Fruit fly (Drosophila melanogaster) whole organism, wandering third instar larva: ENCODE data around the gene Alms1b.

Experiments used
- Abd-B ChIP-seq: fragments of >200 bp; optimal IDR thresholded peaks from 2 replicates; lab custom pipeline; 2017; ENCODE audit warnings: missing biosample characterization, missing genetic modification characterization
- CG9705 ChIP-seq: fragments of 200-800 bp; sonication (Bioruptor generic); optimal IDR thresholded peaks from 2 replicates; lab custom pipeline; 2018; ENCODE audit warnings: missing biosample characterization, mild to moderate bottlenecking, missing genetic modification characterization
- CrebA ChIP-seq: fragments of 200-800 bp; sonication (Bioruptor generic); optimal IDR thresholded peaks from 2 replicates; lab custom pipeline; 2016; ENCODE audit warnings: missing biosample characterization, mild to moderate bottlenecking, missing genetic modification characterization, borderline replicate concordance
- Dif ChIP-seq: fragments of 200-275, 200-300 bp; sonication (Bioruptor generic); optimal IDR thresholded peaks from 2 replicates; lab custom pipeline; 2018; ENCODE audit warnings: missing biosample characterization, missing genetic modification characterization; ENCODE audit not compliant: partially characterized antibody
- HLH106 ChIP-seq: fragments of 200-800 bp; optimal IDR thresholded peaks from 3 replicates; lab custom pipeline; 2019; ENCODE audit warnings: missing biosample characterization, mild to moderate bottlenecking, missing genetic modification characterization, moderate library complexity
- Hnf4 ChIP-seq: fragments of 200-800 bp; sonication (Bioruptor generic); optimal IDR thresholded peaks from 2 replicates; lab custom pipeline; 2016; ENCODE audit warnings: missing biosample characterization, mild to moderate bottlenecking, missing genetic modification characterization
- Hr78 ChIP-seq: fragments of >200 bp; optimal IDR thresholded peaks from 2 replicates; lab custom pipeline; 2017; ENCODE audit warnings: missing biosample characterization, missing genetic modification characterization
- Hr83 ChIP-seq: fragments of 200-300 bp; sonication (Bioruptor generic); optimal IDR thresholded peaks from 2 replicates; lab custom pipeline; 2016; ENCODE audit warnings: missing biosample characterization, mild to moderate bottlenecking, missing genetic modification characterization, moderate library complexity; ENCODE audit not compliant: poor library complexity, severe bottlenecking
- Jra ChIP-seq: sonication (Bioruptor generic); optimal IDR thresholded peaks from 2 replicates; lab custom pipeline; 2016; ENCODE audit warnings: missing biosample characterization, missing genetic modification characterization
- Mio ChIP-seq: sonication (Bioruptor generic); optimal IDR thresholded peaks from 2 replicates; lab custom pipeline; 2016; ENCODE audit warnings: missing biosample characterization, missing genetic modification characterization
- Myc ChIP-seq: fragments of >200 bp; optimal IDR thresholded peaks from 2 replicates; lab custom pipeline; 2017
- N ChIP-seq: fragments of >200 bp; optimal IDR thresholded peaks from 2 replicates; lab custom pipeline; 2018; ENCODE audit warnings: missing biosample characterization, missing external identifiers, missing genetic modification characterization
- OdsH ChIP-seq: fragments of 200-800 bp; sonication (Bioruptor generic); optimal IDR thresholded peaks from 2 replicates; lab custom pipeline; 2016; ENCODE audit warnings: missing biosample characterization, mild to moderate bottlenecking, missing genetic modification characterization
- Rel ChIP-seq, 2 experiments: fragments of 200-800 bp; sonication (Bioruptor generic) in 1 of 2; optimal IDR thresholded peaks; 2 replicates in 1 of 2; 3 replicates in 1 of 2; lab custom pipeline; 2016 to 2019; ENCODE audit warnings: mild to moderate bottlenecking in 2 of 2, missing biosample characterization in 2 of 2, missing genetic modification characterization in 2 of 2, moderate library complexity in 1 of 2
- Sp1 ChIP-seq: fragments of 200-800 bp; sonication (Bioruptor generic); optimal IDR thresholded peaks from 3 replicates; lab custom pipeline; 2019; ENCODE audit warnings: missing biosample characterization, mild to moderate bottlenecking, missing genetic modification characterization, moderate library complexity
- Vsx2 ChIP-seq: fragments of 200-300, 225-300 bp; sonication (Bioruptor generic); optimal IDR thresholded peaks from 2 replicates; lab custom pipeline; 2018; ENCODE audit warnings: missing biosample characterization, missing genetic modification characterization; ENCODE audit not compliant: partially characterized antibody
- brk ChIP-seq: fragments of 200-800 bp; sonication (Bioruptor generic); optimal IDR thresholded peaks from 2 replicates; lab custom pipeline; 2016; ENCODE audit warnings: missing biosample characterization, mild to moderate bottlenecking, missing genetic modification characterization
- dl ChIP-seq, 2 experiments: fragments of 175-275, 200-275 bp in 1 of 2; fragments of 200-275 bp in 1 of 2; sonication (Bioruptor generic); optimal IDR thresholded peaks; lab custom pipeline; 2018; ENCODE audit warnings: mild to moderate bottlenecking in 2 of 2, missing biosample characterization in 2 of 2, missing genetic modification characterization in 2 of 2, moderate library complexity in 2 of 2; ENCODE audit not compliant: partially characterized antibody in 2 of 2, insufficient read depth in 1 of 2
- dsf ChIP-seq: sonication (Bioruptor generic); optimal IDR thresholded peaks from 2 replicates; lab custom pipeline; 2016; ENCODE audit warnings: missing biosample characterization, missing genetic modification characterization, borderline replicate concordance
- ey ChIP-seq: fragments of 200-800 bp; sonication (Bioruptor generic); optimal IDR thresholded peaks from 2 replicates; lab custom pipeline; 2016; ENCODE audit warnings: missing biosample characterization, missing genetic modification characterization
- foxo ChIP-seq, 2 experiments: fragments of 200-800 bp; sonication (Bioruptor generic); optimal IDR thresholded peaks; 2 replicates in 1 of 2; 3 replicates in 1 of 2; lab custom pipeline; 2016 to 2017; ENCODE audit warnings: missing biosample characterization in 2 of 2, missing genetic modification characterization in 2 of 2
- fru ChIP-seq: fragments of 200-800 bp; sonication (Bioruptor generic); optimal IDR thresholded peaks from 3 replicates; lab custom pipeline; 2016; ENCODE audit warnings: missing biosample characterization, mild to moderate bottlenecking, missing genetic modification characterization
- h ChIP-seq: fragments of 200-800 bp; sonication (Bioruptor generic); optimal IDR thresholded peaks from 3 replicates; lab custom pipeline; 2016; ENCODE audit warnings: missing biosample characterization, mild to moderate bottlenecking, missing genetic modification characterization
- jim ChIP-seq: fragments of 175-275, 200-325 bp; sonication (Bioruptor generic); optimal IDR thresholded peaks from 2 replicates; lab custom pipeline; 2016; ENCODE audit warnings: missing biosample characterization, mild to moderate bottlenecking, missing genetic modification characterization
- psq ChIP-seq: fragments of 200-800 bp; sonication (Bioruptor generic); optimal IDR thresholded peaks from 3 replicates; lab custom pipeline; 2017; ENCODE audit warnings: missing biosample characterization, mild to moderate bottlenecking, missing genetic modification characterization, moderate library complexity
- rgr ChIP-seq: fragments of 200-800 bp; sonication (Bioruptor generic); optimal IDR thresholded peaks from 3 replicates; lab custom pipeline; 2016; ENCODE audit warnings: missing biosample characterization, mild to moderate bottlenecking, missing genetic modification characterization
- sage ChIP-seq: fragments of 200-800 bp; sonication (Bioruptor generic); optimal IDR thresholded peaks from 2 replicates; lab custom pipeline; 2016; ENCODE audit warnings: missing biosample characterization, mild to moderate bottlenecking, missing genetic modification characterization
- sv ChIP-seq: fragments of 200-800 bp; sonication (Bioruptor generic); optimal IDR thresholded peaks from 3 replicates; lab custom pipeline; 2016; ENCODE audit warnings: missing biosample characterization, missing genetic modification characterization
- woc ChIP-seq: sonication (Bioruptor generic); optimal IDR thresholded peaks from 2 replicates; lab custom pipeline; 2016; ENCODE audit warnings: missing biosample characterization, mild to moderate bottlenecking, missing genetic modification characterization

Gene Alms1b

dm6 chrX:4654397-4654796 lies 23.7 kb upstream of the Alms1b start, which contains the start of gene CG15473:
Gene CG15473, minus strand, starts transcription at chrX:4654497.
- TF ChIP-seq woc (GFP tag; lab: Kevin White, UChicago) = no peak
- TF ChIP-seq h = no peak
- no peak for TF ChIP-seq brk (GFP tag; lab: Kevin White, UChicago)
- no peak for TF ChIP-seq CrebA (GFP tag; lab: Kevin White, UChicago)
- no peak for TF ChIP-seq fru (GFP tag; lab: Kevin White, UChicago)
- TF ChIP-seq Mio (GFP tag; lab: Kevin White, UChicago) = no peak
- TF ChIP-seq sage (GFP tag; lab: Kevin White, UChicago) = no peak
- no peak for TF ChIP-seq Hnf4 (GFP tag; lab: Kevin White, UChicago)
- no peak for TF ChIP-seq jim (GFP tag; lab: Kevin White, UChicago)
- TF ChIP-seq dsf (GFP tag; lab: Kevin White, UChicago) = no peak
- no peak for TF ChIP-seq Dif (GFP tag; lab: Kevin White, UChicago)
- TF ChIP-seq Hr83 (GFP tag; lab: Kevin White, UChicago) = no peak
- TF ChIP-seq Vsx2 = no peak
- no peak for TF ChIP-seq ey (GFP tag; lab: Kevin White, UChicago)
- TF ChIP-seq Sp1 (GFP tag; lab: Kevin White, UChicago) = no peak

dm6 chrX:4649751-4650150 lies 19.0 kb upstream of the Alms1b start, which contains the start of the genes Cbp80 and Torsin:
Gene Cbp80, plus strand, starts transcription at chrX:4650015.
Gene Torsin, minus strand, starts transcription at chrX:4650032.
- TF ChIP-seq sage (GFP tag; lab: Kevin White, UChicago) (no peak), rgr (GFP tag; lab: Kevin White, UChicago) (peak; percentile 54)

DNA sequence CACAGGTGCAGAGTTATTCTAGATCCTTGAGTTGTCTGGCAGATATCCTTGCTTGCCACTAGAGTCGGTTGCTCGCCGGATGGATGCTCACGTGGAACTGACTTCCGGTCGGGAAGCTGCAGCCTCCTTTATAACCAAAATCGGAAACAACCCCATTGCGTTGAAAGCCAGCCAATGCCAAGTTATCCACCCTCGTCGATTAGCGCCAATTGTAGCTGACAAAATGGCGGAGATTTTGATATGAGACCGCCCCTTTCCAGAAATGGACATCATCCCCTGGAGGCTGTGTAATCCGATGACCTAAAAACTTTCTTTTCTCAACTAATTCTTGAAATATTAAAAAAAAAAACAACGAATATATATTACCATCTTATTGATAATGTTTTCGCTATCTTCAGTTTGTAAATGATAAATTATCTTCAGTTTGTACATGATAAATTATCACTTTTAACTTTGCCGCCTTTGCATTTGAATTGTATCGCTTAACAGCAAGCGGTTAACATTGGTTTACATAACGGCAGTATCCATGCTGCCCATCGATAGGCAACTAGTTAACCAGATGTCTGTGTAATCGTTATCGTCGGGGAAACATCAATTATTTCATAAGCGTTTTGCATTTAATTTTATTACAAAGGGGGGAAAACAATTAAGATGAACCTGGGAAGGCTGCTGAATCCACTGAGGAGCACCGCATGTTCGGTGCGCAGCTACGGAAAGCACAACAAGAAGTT lies 16.7 kb upstream of the Alms1b start, which contains the start of the genes HLH4C and mRpL30:
HLH4C (minus strand) TSS at position 99 of the 731 bp plus-strand sequence.
mRpL30 (plus strand) TSS at position 556 of the 731 bp plus-strand sequence.
- TF ChIP-seq dl (GFP tag; optimal IDR thresholded peaks at IDR 0.05; lab: Kevin White, UChicago; ENCODE audit: insufficient read depth in 1 of 2, partially characterized antibody in 2 of 2) (no peak), ey (GFP tag; lab: Kevin White, UChicago) (no peak), OdsH (no peak), Rel (GFP tag; optimal IDR thresholded peaks at IDR 0.05; lab: Kevin White, UChicago) (no peak), Rel (tag; optimal IDR thresholded peaks at IDR 0.05; lab: Kevin White, UChicago) (no peak), sv (no peak), Jra (GFP tag; lab: Kevin White, UChicago) (no peak), Hr78 (GFP tag; lab: Kevin White, UChicago) (no peak), brk (GFP tag; lab: Kevin White, UChicago) (no peak), h (no peak), Hr83 (GFP tag; lab: Kevin White, UChicago) (no peak), Dif (GFP tag; lab: Kevin White, UChicago) (no peak)

DNA sequence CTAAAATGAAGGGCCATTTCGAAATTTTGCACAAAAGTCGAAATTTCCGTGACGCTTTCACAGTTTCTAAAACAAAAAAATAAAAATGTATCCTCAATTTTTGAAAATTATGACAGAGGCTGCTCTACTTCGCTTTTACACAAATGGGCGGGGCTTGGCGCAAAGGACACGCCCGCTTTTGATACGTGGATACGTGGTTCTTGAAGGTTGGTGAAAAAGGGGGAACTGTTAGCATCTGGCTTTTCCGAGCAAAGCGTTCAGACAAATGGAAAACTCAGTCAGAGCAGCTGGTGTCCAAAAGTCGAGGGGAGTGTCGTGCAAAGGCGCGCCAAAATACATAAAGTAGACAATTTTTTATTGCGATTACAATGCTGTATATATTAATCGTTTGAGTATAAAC lies 14.0 kb upstream of the Alms1b start, which contains the start of gene CG3062:
CG3062 (minus strand) TSS at position 101 of the 400 bp plus-strand sequence.
- TF ChIP-seq dl (GFP tag; optimal IDR thresholded peaks at IDR 0.05; lab: Kevin White, UChicago; ENCODE audit: insufficient read depth in 1 of 2, partially characterized antibody in 2 of 2) (no peak), h (no peak), Hnf4 (GFP tag; lab: Kevin White, UChicago) (no peak), Abd-B (GFP tag; lab: Kevin White, UChicago) (no peak), Hr78 (GFP tag; lab: Kevin White, UChicago) (no peak), psq (GFP tag; lab: Kevin White, UChicago) (no peak), ey (GFP tag; lab: Kevin White, UChicago) (no peak), Myc (lab: Kevin White, UChicago) (no peak), rgr (GFP tag; lab: Kevin White, UChicago) (no peak), jim (GFP tag; lab: Kevin White, UChicago) (no peak), HLH106 (tag; lab: Kevin White, UChicago) (no peak), dsf (GFP tag; lab: Kevin White, UChicago) (no peak), CG9705 (GFP tag; lab: Kevin White, UChicago) (no peak), N (no peak), OdsH (no peak), Dif (GFP tag; lab: Kevin White, UChicago) (no peak), foxo (GFP tag; optimal IDR thresholded peaks at IDR 0.05; lab: Kevin White, UChicago) (no peak)
- TF ChIP-seq, all 38 proteins: peak for 0
